Fruit fly (Drosophila melanogaster) whole organism, embryonic: ENCODE results near the gene PIG-Wb.

Experiments
- Ada2b ChIP-seq: fragments of 200-800 bp; sonication (Bioruptor generic); IDR thresholded peaks from 2 replicates; pipeline ENCODE4 v1.3.6; 2022; ENCODE audit warnings: missing biosample characterization, missing genetic modification characterization
- Asciz ChIP-seq: fragments of 200-800 bp; sonication (Bioruptor generic); optimal IDR thresholded peaks from 2 replicates; lab custom pipeline; 2017; ENCODE audit warnings: missing biosample characterization, mild to moderate bottlenecking, missing genetic modification characterization, missing genetic modification reagents
- Blimp-1 ChIP-seq: fragments of 200-800 bp; sonication (Bioruptor generic); optimal IDR thresholded peaks from 3 replicates; lab custom pipeline; 2018; ENCODE audit warnings: missing biosample characterization, missing genetic modification characterization, mild to moderate bottlenecking, moderate library complexity, missing genetic modification reagents
- CG10274 ChIP-seq: fragments of 200-800 bp; sonication (Bioruptor generic); optimal IDR thresholded peaks from 3 replicates; lab custom pipeline; 2017; ENCODE audit warnings: missing biosample characterization, mild to moderate bottlenecking, missing genetic modification characterization
- CG11398 ChIP-seq: fragments of 200-800 bp; sonication (Bioruptor generic); optimal IDR thresholded peaks from 2 replicates; lab custom pipeline; 2016; ENCODE audit warnings: missing biosample characterization, missing genetic modification characterization
- CG12104 ChIP-seq: fragments of 200-800 bp; sonication (Bioruptor generic); optimal IDR thresholded peaks from 3 replicates; lab custom pipeline; 2016; ENCODE audit warnings: missing biosample characterization, missing genetic modification characterization
- CG1233 ChIP-seq: fragments of 200-800 bp; sonication (Bioruptor generic); optimal IDR thresholded peaks from 4 replicates; lab custom pipeline; 2018; ENCODE audit warnings: missing biosample characterization, mild to moderate bottlenecking, missing genetic modification characterization
- CG13894 ChIP-seq: fragments of 200-800 bp; sonication (Bioruptor generic); optimal IDR thresholded peaks from 3 replicates; lab custom pipeline; 2018; ENCODE audit warnings: missing biosample characterization, mild to moderate bottlenecking, missing genetic modification characterization, moderate library complexity
- CG15011 ChIP-seq: fragments of 200-800 bp; sonication (Bioruptor generic); optimal IDR thresholded peaks from 3 replicates; lab custom pipeline; 2018; ENCODE audit warnings: missing biosample characterization, mild to moderate bottlenecking, missing genetic modification characterization
- CG17829 ChIP-seq: fragments of 200-800 bp; optimal IDR thresholded peaks from 2 replicates; lab custom pipeline; 2019; ENCODE audit warnings: missing biosample characterization, mild to moderate bottlenecking, missing genetic modification characterization, moderate library complexity
- CG1792 ChIP-seq: fragments of 200-800 bp; sonication (Bioruptor generic); optimal IDR thresholded peaks from 2 replicates; lab custom pipeline; 2016; ENCODE audit warnings: missing biosample characterization, missing genetic modification characterization
- CG2120 ChIP-seq: fragments of 200-800 bp; sonication (Bioruptor generic); optimal IDR thresholded peaks from 3 replicates; lab custom pipeline; 2016; ENCODE audit warnings: missing biosample characterization, missing genetic modification characterization
- CG2129 ChIP-seq: fragments of 200-800 bp; sonication (Bioruptor generic); IDR thresholded peaks from 2 replicates; pipeline ENCODE4 v1.3.6; 2022; ENCODE audit warnings: missing biosample characterization, missing genetic modification characterization; ENCODE audit not compliant: partially characterized antibody
- CG42726 ChIP-seq: fragments of 200-800 bp; sonication (Bioruptor generic); IDR thresholded peaks from 2 replicates; pipeline ENCODE4 v1.3.6; 2022; ENCODE audit warnings: missing biosample characterization, missing genetic modification characterization; ENCODE audit not compliant: partially characterized antibody
- CG4617 ChIP-seq: fragments of 200-800 bp; sonication (Bioruptor generic); optimal IDR thresholded peaks from 3 replicates; lab custom pipeline; 2016; ENCODE audit warnings: missing biosample characterization, missing genetic modification characterization, borderline replicate concordance
- CG4820 ChIP-seq: fragments of 200-800 bp; sonication (Bioruptor generic); optimal IDR thresholded peaks from 3 replicates; lab custom pipeline; 2016; ENCODE audit warnings: missing biosample characterization, missing genetic modification characterization
- CG6813 ChIP-seq: fragments of 200-800 bp; sonication (Bioruptor generic); optimal IDR thresholded peaks from 2 replicates; lab custom pipeline; 2017; ENCODE audit warnings: missing biosample characterization, missing genetic modification characterization, mild to moderate bottlenecking, moderate library complexity, missing genetic modification reagents
- CG6854 ChIP-seq: fragments of 200-800 bp; sonication (Bioruptor generic); optimal IDR thresholded peaks from 3 replicates; lab custom pipeline; 2017; ENCODE audit warnings: missing biosample characterization, mild to moderate bottlenecking, missing genetic modification characterization
- CG7372 ChIP-seq: fragments of 200-800 bp; sonication (Bioruptor generic); IDR thresholded peaks from 2 replicates; pipeline ENCODE4 v1.3.6; 2022; ENCODE audit warnings: missing biosample characterization, missing genetic modification characterization
- CG7987 ChIP-seq: fragments of 200-800 bp; sonication (Bioruptor generic); optimal IDR thresholded peaks from 2 replicates; lab custom pipeline; 2018; ENCODE audit warnings: missing biosample characterization, mild to moderate bottlenecking, missing genetic modification characterization, moderate library complexity
- CG9437 ChIP-seq: fragments of 200-800 bp; sonication (Bioruptor generic); optimal IDR thresholded peaks from 2 replicates; lab custom pipeline; 2018; ENCODE audit warnings: missing biosample characterization, mild to moderate bottlenecking, missing genetic modification characterization
- CG9609 ChIP-seq: fragments of 200-800 bp; sonication (Bioruptor generic); optimal IDR thresholded peaks from 3 replicates; lab custom pipeline; 2016; ENCODE audit warnings: missing biosample characterization, missing genetic modification characterization
- Deaf1 ChIP-seq: fragments of 200-800 bp; optimal IDR thresholded peaks from 3 replicates; lab custom pipeline; 2019; ENCODE audit warnings: missing biosample characterization, mild to moderate bottlenecking, missing genetic modification characterization, moderate library complexity
- H2.0 ChIP-seq: fragments of 200-800 bp; sonication (Bioruptor generic); IDR thresholded peaks from 2 replicates; pipeline ENCODE4 v1.3.6; 2022; ENCODE audit warnings: missing biosample characterization, missing genetic modification characterization
- HLHmδ ChIP-seq: fragments of 200-800 bp; sonication (Bioruptor generic); optimal IDR thresholded peaks from 2 replicates; lab custom pipeline; 2018; ENCODE audit warnings: missing biosample characterization, mild to moderate bottlenecking, missing genetic modification characterization, moderate library complexity
- Mad ChIP-seq: fragments of 200-800 bp; sonication (Bioruptor generic); optimal IDR thresholded peaks from 2 replicates; lab custom pipeline; 2016; ENCODE audit warnings: missing biosample characterization, missing genetic modification characterization
- Oli ChIP-seq: fragments of 200-800 bp; sonication (Bioruptor generic); optimal IDR thresholded peaks from 2 replicates; lab custom pipeline; 2018; ENCODE audit warnings: missing biosample characterization, mild to moderate bottlenecking, missing genetic modification characterization, moderate library complexity
- ap ChIP-seq: fragments of 200-800 bp; sonication (Bioruptor generic); IDR thresholded peaks from 2 replicates; pipeline ENCODE4 v1.3.6; 2022; ENCODE audit warnings: missing biosample characterization, missing genetic modification characterization
- ase ChIP-seq: fragments of 200-800 bp; sonication (Bioruptor generic); IDR thresholded peaks from 3 replicates; pipeline ENCODE4 v1.3.6; 2022; ENCODE audit warnings: missing biosample characterization, missing genetic modification characterization
- az2 ChIP-seq: fragments of 200-800 bp; sonication (Bioruptor generic); optimal IDR thresholded peaks from 3 replicates; lab custom pipeline; 2016; ENCODE audit warnings: missing biosample characterization, missing genetic modification characterization
- bbx ChIP-seq: fragments of 200-800 bp; sonication (Bioruptor generic); IDR thresholded peaks from 2 replicates; pipeline ENCODE4 v1.3.6; 2022; ENCODE audit warnings: missing biosample characterization, missing genetic modification characterization; ENCODE audit not compliant: partially characterized antibody
- bsh ChIP-seq, 2 experiments: fragments of 200-800 bp; sonication (Bioruptor generic); optimal IDR thresholded peaks; 2 replicates each; lab custom pipeline; 2017 to 2018; ENCODE audit warnings: mild to moderate bottlenecking in 2 of 2, missing biosample characterization in 2 of 2, missing genetic modification characterization in 2 of 2, moderate library complexity in 1 of 2
- dmrt99B ChIP-seq: fragments of 200-800 bp; sonication (Bioruptor generic); optimal IDR thresholded peaks from 2 replicates; lab custom pipeline; 2018; ENCODE audit warnings: missing biosample characterization, mild to moderate bottlenecking, missing genetic modification characterization, moderate library complexity
- emc ChIP-seq: fragments of 200-800 bp; sonication (Bioruptor generic); optimal IDR thresholded peaks from 2 replicates; lab custom pipeline; 2016; ENCODE audit warnings: missing biosample characterization, missing genetic modification characterization
- esg ChIP-seq: fragments of 200-800 bp; sonication (Bioruptor generic); conservative IDR thresholded peaks from 2 replicates; pipeline ENCODE4 v1.3.6; 2022; ENCODE audit warnings: missing biosample characterization, missing genetic modification characterization
- ftz-f1 ChIP-seq: fragments of 200-800 bp; sonication (Bioruptor generic); optimal IDR thresholded peaks from 2 replicates; lab custom pipeline; 2016; ENCODE audit warnings: missing biosample characterization, missing genetic modification characterization
- gt ChIP-seq: fragments of 200-800 bp; sonication (Bioruptor generic); IDR thresholded peaks from 2 replicates; pipeline ENCODE4 v1.3.6; 2022; ENCODE audit warnings: missing biosample characterization, missing genetic modification characterization
- hkb ChIP-seq, 2 experiments: fragments of 200-800 bp in 1 of 2; fragments of >200 bp in 1 of 2; sonication (Bioruptor generic) in 1 of 2; IDR thresholded peaks in 1 of 2; optimal IDR thresholded peaks in 1 of 2; 2 replicates each; pipeline versions ENCODE4 v1.3.6 to Lab custom; 2017 to 2022; ENCODE audit warnings: missing biosample characterization in 1 of 2, missing genetic modification characterization in 1 of 2
- ind ChIP-seq: fragments of 200-800 bp; sonication (Bioruptor generic); optimal IDR thresholded peaks from 3 replicates; lab custom pipeline; 2016; ENCODE audit warnings: missing biosample characterization, missing genetic modification characterization
- nerfin-1 ChIP-seq: fragments of 200-800 bp; sonication (Bioruptor generic); optimal IDR thresholded peaks from 3 replicates; lab custom pipeline; 2019; ENCODE audit warnings: missing biosample characterization, mild to moderate bottlenecking, missing genetic modification characterization, moderate library complexity
- nom ChIP-seq: fragments of 200-800 bp; sonication (Bioruptor generic); optimal IDR thresholded peaks from 2 replicates; lab custom pipeline; 2017; ENCODE audit warnings: missing biosample characterization, missing genetic modification characterization, mild to moderate bottlenecking, moderate library complexity, missing genetic modification reagents
- prd ChIP-seq, 3 experiments: fragments of >200 bp in 2 of 3; fragments of 200-800 bp in 1 of 3; sonication (Bioruptor generic) in 1 of 3; optimal IDR thresholded peaks in 2 of 3; IDR thresholded peaks in 1 of 3; 2 replicates in 2 of 3; 3 replicates in 1 of 3; pipeline versions ENCODE4 v1.3.6 to Lab custom; 2017 to 2022; ENCODE audit warnings: missing biosample characterization in 1 of 3, missing genetic modification characterization in 1 of 3
- pros ChIP-seq: fragments of 200-800 bp; sonication (Bioruptor generic); optimal IDR thresholded peaks from 3 replicates; lab custom pipeline; 2019; ENCODE audit warnings: missing biosample characterization, mild to moderate bottlenecking, missing genetic modification characterization, moderate library complexity
- pzg ChIP-seq: fragments of 200-800 bp; sonication (Bioruptor generic); optimal IDR thresholded peaks from 3 replicates; lab custom pipeline; 2018; ENCODE audit warnings: missing biosample characterization, mild to moderate bottlenecking, missing genetic modification characterization, moderate library complexity
- repo ChIP-seq: fragments of 200-800 bp; sonication (Bioruptor generic); optimal IDR thresholded peaks from 2 replicates; lab custom pipeline; 2016; ENCODE audit warnings: missing biosample characterization, missing genetic modification characterization
- sug ChIP-seq: fragments of 200-800 bp; optimal IDR thresholded peaks from 2 replicates; lab custom pipeline; 2019; ENCODE audit warnings: missing biosample characterization, mild to moderate bottlenecking, missing genetic modification characterization, moderate library complexity
- usp ChIP-seq: fragments of >200 bp; optimal IDR thresholded peaks from 2 replicates; lab custom pipeline; 2017; ENCODE audit warnings: missing biosample characterization, missing genetic modification characterization
- zf30C ChIP-seq: fragments of 200-800 bp; sonication (Bioruptor generic); optimal IDR thresholded peaks from 3 replicates; lab custom pipeline; 2018; ENCODE audit warnings: missing biosample characterization, mild to moderate bottlenecking, missing genetic modification characterization

The PIG-Wb gene

dm6 chr3L:1702367-1702927 is 35.5 kb downstream of the PIG-Wb start, which contains the start of gene CG13931 (continued):
- TF ChIP-seq pzg (no peak), Oli (tag; lab: Kevin White, UChicago) (peak; percentile 43), CG42726 (GFP tag; lab: Robert Waterston, UW) (no peak), Mad (GFP tag; lab: Kevin White, UChicago) (no peak), CG13894 (tag; lab: Kevin White, UChicago) (no peak), CG9609 (GFP tag; lab: Kevin White, UChicago) (no peak), ase (GFP tag; lab: Robert Waterston, UW) (0 out of 3 replicates have a peak, but pooled peaks have one; percentile 22), hkb (optimal IDR thresholded peaks at IDR 0.05; lab: Kevin White, UChicago) (no peak), hkb (GFP tag; IDR thresholded peaks at IDR 0.05; lab: Robert Waterston, UW) (peak; percentile 43; the same call in 1 of the 2 replicates), ap (GFP tag; lab: Robert Waterston, UW) (no peak), CG1792 (GFP tag; lab: Kevin White, UChicago) (no peak), HLHmδ (GFP tag; lab: Kevin White, UChicago) (no peak), emc (GFP tag; lab: Kevin White, UChicago) (no peak), CG2129 (no peak), prd (optimal IDR thresholded peaks at IDR 0.05; lab: Kevin White, UChicago) (no peak), prd (GFP tag; IDR thresholded peaks at IDR 0.05; lab: Robert Waterston, UW) (peak; percentile 76), gt (GFP tag; lab: Robert Waterston, UW) (no peak), CG7987 (no peak), sug (tag; lab: Kevin White, UChicago) (no peak), CG12104 (GFP tag; lab: Kevin White, UChicago) (no peak), ftz-f1 (no peak), zf30C (GFP tag; lab: Kevin White, UChicago) (no peak), CG2120 (GFP tag; lab: Kevin White, UChicago) (no peak), CG4617 (GFP tag; lab: Kevin White, UChicago) (no peak), CG10274 (GFP tag; lab: Kevin White, UChicago) (no peak), usp (no peak), CG9437 (GFP tag; lab: Kevin White, UChicago) (no peak), dmrt99B (tag; lab: Kevin White, UChicago) (no peak), CG1233 (GFP tag; lab: Kevin White, UChicago) (no peak), Asciz (GFP tag; lab: Kevin White, UChicago) (no peak), CG4820 (GFP tag; lab: Kevin White, UChicago) (peak; percentile 0), H2.0 (GFP tag; lab: Robert Waterston, UW) (peak; percentile 21; the same call in 1 of the 2 replicates), bsh (GFP tag; optimal IDR thresholded peaks at IDR 0.05; lab: Kevin White, UChicago) (peak in 1 of 2 experiments; percentile 42), Ada2b (GFP tag; lab: Robert Waterston, UW) (peak; percentile 41; the same call in 1 of the 2 replicates), bbx (GFP tag; lab: Robert Waterston, UW) (no peak), pros (GFP tag; lab: Kevin White, UChicago) (no peak), Blimp-1 (GFP tag; lab: Kevin White, UChicago) (no peak), Deaf1 (no peak), nom (no peak), nerfin-1 (tag; lab: Kevin White, UChicago) (no peak), CG7372 (peak; percentile 16; the same call in 1 of the 2 replicates), esg (GFP tag; lab: Robert Waterston, UW) (no peak), CG6854 (GFP tag; lab: Kevin White, UChicago) (no peak), az2 (GFP tag; lab: Kevin White, UChicago) (peak; percentile 12), CG17829 (tag; lab: Kevin White, UChicago) (no peak), CG15011 (no peak), ind (GFP tag; lab: Kevin White, UChicago) (peak; percentile 12), CG11398 (GFP tag; lab: Kevin White, UChicago) (no peak), CG6813 (GFP tag; lab: Kevin White, UChicago) (no peak), repo (GFP tag; lab: Kevin White, UChicago) (no peak)
